Fruit fly (Drosophila melanogaster) whole organism, embryonic: ENCODE results near the gene Shc.
A peak's percentile ranks its signal among the peaks of the same experiment; 100 is the strongest.

Source experiments
- Aef1 ChIP-seq: fragments of 200-800 bp; sonication (Bioruptor generic); IDR thresholded peaks from 3 replicates; pipeline ENCODE4 v1.3.6; 2022; ENCODE audit warnings: missing biosample characterization, missing genetic modification characterization
- Atf3 ChIP-seq: fragments of 200-800 bp; sonication (Bioruptor generic); optimal IDR thresholded peaks from 3 replicates; lab custom pipeline; 2016; ENCODE audit warnings: missing biosample characterization, missing genetic modification characterization
- CG10147 ChIP-seq: fragments of 200-800 bp; sonication (Bioruptor generic); optimal IDR thresholded peaks from 2 replicates; lab custom pipeline; 2019; ENCODE audit warnings: missing biosample characterization, mild to moderate bottlenecking, missing genetic modification characterization, moderate library complexity
- CG10959 ChIP-seq: fragments of 200-800 bp; sonication (Bioruptor generic); IDR thresholded peaks from 2 replicates; pipeline ENCODE4 v1.3.6; 2022; ENCODE audit warnings: missing biosample characterization, missing genetic modification characterization
- CG10979 ChIP-seq: fragments of 200-800 bp; sonication (Bioruptor generic); optimal IDR thresholded peaks from 2 replicates; lab custom pipeline; 2018; ENCODE audit warnings: missing biosample characterization, mild to moderate bottlenecking, missing genetic modification characterization, moderate library complexity
- CG12104 ChIP-seq: fragments of 200-800 bp; sonication (Bioruptor generic); optimal IDR thresholded peaks from 3 replicates; lab custom pipeline; 2016; ENCODE audit warnings: missing biosample characterization, missing genetic modification characterization
- CG12219 ChIP-seq: fragments of 200-800 bp; sonication (Bioruptor generic); optimal IDR thresholded peaks from 3 replicates; lab custom pipeline; 2018; ENCODE audit warnings: missing biosample characterization, mild to moderate bottlenecking, missing genetic modification characterization
- CG12299 ChIP-seq: fragments of 200-800 bp; sonication (Bioruptor generic); optimal IDR thresholded peaks from 2 replicates; lab custom pipeline; 2018; ENCODE audit warnings: missing biosample characterization, mild to moderate bottlenecking, missing genetic modification characterization
- CG13775 ChIP-seq: fragments of 200-800 bp; sonication (Bioruptor generic); optimal IDR thresholded peaks from 3 replicates; lab custom pipeline; 2017; ENCODE audit warnings: missing biosample characterization, mild to moderate bottlenecking, missing genetic modification characterization
- CG14710 ChIP-seq: fragments of 200-800 bp; sonication (Bioruptor generic); optimal IDR thresholded peaks from 3 replicates; lab custom pipeline; 2019; ENCODE audit warnings: missing biosample characterization, mild to moderate bottlenecking, missing genetic modification characterization, moderate library complexity
- CG14965 ChIP-seq: fragments of 200-800 bp; sonication (Bioruptor generic); optimal IDR thresholded peaks from 2 replicates; lab custom pipeline; 2016; ENCODE audit warnings: missing biosample characterization, missing genetic modification characterization, borderline replicate concordance
- CG1529 ChIP-seq: fragments of 200-800 bp; sonication (Bioruptor generic); optimal IDR thresholded peaks from 3 replicates; lab custom pipeline; 2018; ENCODE audit warnings: missing biosample characterization, missing genetic modification characterization
- CG1603 ChIP-seq: fragments of 200-800 bp; sonication (Bioruptor generic); optimal IDR thresholded peaks from 2 replicates; lab custom pipeline; 2019; ENCODE audit warnings: missing biosample characterization, mild to moderate bottlenecking, missing genetic modification characterization, moderate library complexity
- CG1647 ChIP-seq: fragments of 200-800 bp; sonication (Bioruptor generic); optimal IDR thresholded peaks from 3 replicates; lab custom pipeline; 2016; ENCODE audit warnings: missing biosample characterization, missing genetic modification characterization
- CG16815 ChIP-seq: fragments of 200-800 bp; sonication (Bioruptor generic); optimal IDR thresholded peaks from 3 replicates; lab custom pipeline; 2017; ENCODE audit warnings: missing biosample characterization, mild to moderate bottlenecking, missing genetic modification characterization
- CG16863 ChIP-seq: fragments of 200-800 bp; sonication (Bioruptor generic); optimal IDR thresholded peaks from 3 replicates; lab custom pipeline; 2016; ENCODE audit warnings: missing biosample characterization, missing genetic modification characterization
- CG17186 ChIP-seq: fragments of 200-800 bp; sonication (Bioruptor generic); optimal IDR thresholded peaks from 3 replicates; lab custom pipeline; 2017; ENCODE audit warnings: missing biosample characterization, missing genetic modification reagents, missing genetic modification characterization
- CG1832 ChIP-seq: fragments of 200-800 bp; sonication (Bioruptor generic); optimal IDR thresholded peaks from 2 replicates; lab custom pipeline; 2017; ENCODE audit warnings: missing biosample characterization, mild to moderate bottlenecking, missing genetic modification characterization, inconsistent platforms
- CG30020 ChIP-seq: fragments of 200-800 bp; optimal IDR thresholded peaks from 2 replicates; lab custom pipeline; 2019; ENCODE audit warnings: missing biosample characterization, mild to moderate bottlenecking, missing genetic modification characterization, moderate library complexity
- CG3065 ChIP-seq: fragments of 200-800 bp; sonication (Bioruptor generic); optimal IDR thresholded peaks from 2 replicates; lab custom pipeline; 2016; ENCODE audit warnings: missing biosample characterization, missing genetic modification characterization
- CG31365 ChIP-seq: fragments of 200-800 bp; sonication (Bioruptor generic); optimal IDR thresholded peaks from 2 replicates; lab custom pipeline; 2018; ENCODE audit warnings: missing biosample characterization, mild to moderate bottlenecking, missing genetic modification characterization
- CG5180 ChIP-seq: fragments of 200-800 bp; sonication (Bioruptor generic); optimal IDR thresholded peaks from 3 replicates; lab custom pipeline; 2017; ENCODE audit warnings: missing biosample characterization, missing genetic modification characterization, mild to moderate bottlenecking, moderate library complexity, missing genetic modification reagents
- CG5953 ChIP-seq: fragments of 200-800 bp; sonication (Bioruptor generic); IDR thresholded peaks from 2 replicates; pipeline ENCODE4 v1.3.6; 2022; ENCODE audit warnings: missing biosample characterization, missing genetic modification characterization
- CG7928 ChIP-seq: fragments of 200-800 bp; sonication (Bioruptor generic); optimal IDR thresholded peaks from 2 replicates; lab custom pipeline; 2017; ENCODE audit warnings: missing biosample characterization, mild to moderate bottlenecking, missing genetic modification characterization
- CG9876 ChIP-seq: fragments of 200-800 bp; sonication (Bioruptor generic); optimal IDR thresholded peaks from 2 replicates; lab custom pipeline; 2016; ENCODE audit warnings: missing biosample characterization, missing genetic modification characterization
- CHES-1-like ChIP-seq: fragments of 200-800 bp; sonication (Bioruptor generic); optimal IDR thresholded peaks from 2 replicates; lab custom pipeline; 2016; ENCODE audit warnings: missing biosample characterization, missing genetic modification characterization
- Eip74EF ChIP-seq, 2 experiments: fragments of 200-800 bp in 1 of 2; fragments of >200 bp in 1 of 2; sonication (Bioruptor generic) in 1 of 2; optimal IDR thresholded peaks; 2 replicates each; lab custom pipeline; 2017 to 2019; ENCODE audit warnings: missing biosample characterization in 2 of 2, missing genetic modification characterization in 2 of 2, mild to moderate bottlenecking in 1 of 2, moderate library complexity in 1 of 2
- NfI ChIP-seq: fragments of 200-800 bp; sonication (Bioruptor generic); optimal IDR thresholded peaks from 3 replicates; lab custom pipeline; 2018; ENCODE audit warnings: missing biosample characterization, mild to moderate bottlenecking, missing genetic modification characterization, moderate library complexity
- PHDP ChIP-seq: fragments of 200-800 bp; sonication (Bioruptor generic); optimal IDR thresholded peaks from 3 replicates; lab custom pipeline; 2018; ENCODE audit warnings: missing biosample characterization, mild to moderate bottlenecking, missing genetic modification characterization, moderate library complexity
- Pdp1 ChIP-seq, 2 experiments: fragments of 200-800 bp; sonication (Bioruptor generic); optimal IDR thresholded peaks; 3 replicates each; lab custom pipeline; 2016; ENCODE audit warnings: missing biosample characterization in 2 of 2, missing genetic modification characterization in 2 of 2, mild to moderate bottlenecking in 1 of 2, moderate library complexity in 1 of 2
- Ravus ChIP-seq: fragments of 200-800 bp; sonication (Bioruptor generic); IDR thresholded peaks from 2 replicates; pipeline ENCODE4 v1.3.6; 2022; ENCODE audit warnings: missing biosample characterization, missing genetic modification characterization
- Rfx ChIP-seq: fragments of 200-800 bp; sonication (Bioruptor generic); IDR thresholded peaks from 2 replicates; pipeline ENCODE4 v1.3.6; 2022; ENCODE audit warnings: missing biosample characterization, missing genetic modification characterization
- Vsx1 ChIP-seq: fragments of 200-800 bp; sonication (Bioruptor generic); optimal IDR thresholded peaks from 2 replicates; lab custom pipeline; 2017; ENCODE audit warnings: missing biosample characterization, mild to moderate bottlenecking, missing genetic modification characterization, missing genetic modification reagents
- ara ChIP-seq: fragments of 200-800 bp; sonication (Bioruptor generic); IDR thresholded peaks from 2 replicates; pipeline ENCODE4 v1.3.6; 2022; ENCODE audit warnings: missing biosample characterization, missing genetic modification characterization
- br ChIP-seq: fragments of >200 bp; optimal IDR thresholded peaks from 2 replicates; lab custom pipeline; 2017
- chm ChIP-seq: fragments of 200-800 bp; sonication (Bioruptor generic); IDR thresholded peaks from 2 replicates; pipeline ENCODE4 v1.3.6; 2022; ENCODE audit warnings: missing biosample characterization, missing genetic modification characterization
- ci ChIP-seq: fragments of 200-800 bp; sonication (Bioruptor generic); IDR thresholded peaks from 3 replicates; pipeline ENCODE4 v1.3.6; 2022; ENCODE audit warnings: missing biosample characterization, missing genetic modification characterization
- crol ChIP-seq: fragments of 200-800 bp; sonication (Bioruptor generic); IDR thresholded peaks from 2 replicates; pipeline ENCODE4 v1.3.6; 2022; ENCODE audit warnings: missing biosample characterization, missing genetic modification characterization
- dysf ChIP-seq: fragments of 200-800 bp; sonication (Bioruptor generic); IDR thresholded peaks from 3 replicates; pipeline ENCODE4 v1.3.6; 2022; ENCODE audit warnings: missing biosample characterization, missing genetic modification characterization
- ftz-f1 ChIP-seq: fragments of 200-800 bp; sonication (Bioruptor generic); optimal IDR thresholded peaks from 2 replicates; lab custom pipeline; 2016; ENCODE audit warnings: missing biosample characterization, missing genetic modification characterization
- grau ChIP-seq: fragments of 200-800 bp; optimal IDR thresholded peaks from 3 replicates; lab custom pipeline; 2019; ENCODE audit warnings: missing biosample characterization, mild to moderate bottlenecking, missing genetic modification characterization, moderate library complexity
- gt ChIP-seq: fragments of 200-800 bp; sonication (Bioruptor generic); IDR thresholded peaks from 2 replicates; pipeline ENCODE4 v1.3.6; 2022; ENCODE audit warnings: missing biosample characterization, missing genetic modification characterization
- ham ChIP-seq: fragments of 200-800 bp; sonication (Bioruptor generic); IDR thresholded peaks from 2 replicates; pipeline ENCODE4 v1.3.6; 2022; ENCODE audit warnings: missing biosample characterization, missing genetic modification characterization
- klu ChIP-seq: fragments of 200-800 bp; sonication (Bioruptor generic); IDR thresholded peaks from 2 replicates; pipeline ENCODE4 v1.3.6; 2022; ENCODE audit warnings: missing biosample characterization, missing genetic modification characterization
- mirr ChIP-seq: fragments of 200-800 bp; sonication (Bioruptor generic); optimal IDR thresholded peaks from 3 replicates; lab custom pipeline; 2018; ENCODE audit warnings: missing biosample characterization, mild to moderate bottlenecking, missing genetic modification characterization
- pnt ChIP-seq: fragments of 200-800 bp; sonication (Bioruptor generic); optimal IDR thresholded peaks from 3 replicates; lab custom pipeline; 2016; ENCODE audit warnings: missing biosample characterization, missing genetic modification characterization
- sug ChIP-seq: fragments of 200-800 bp; optimal IDR thresholded peaks from 2 replicates; lab custom pipeline; 2019; ENCODE audit warnings: missing biosample characterization, mild to moderate bottlenecking, missing genetic modification characterization, moderate library complexity
- tap ChIP-seq: fragments of 200-800 bp; optimal IDR thresholded peaks from 3 replicates; lab custom pipeline; 2019; ENCODE audit warnings: missing biosample characterization, mild to moderate bottlenecking, missing genetic modification characterization, moderate library complexity
- vvl ChIP-seq: fragments of 200-800 bp; sonication (Bioruptor generic); IDR thresholded peaks from 2 replicates; pipeline ENCODE4 v1.3.6; 2022; ENCODE audit warnings: missing biosample characterization, missing genetic modification characterization
- zen ChIP-seq: fragments of 200-800 bp; sonication (Bioruptor generic); optimal IDR thresholded peaks from 3 replicates; lab custom pipeline; 2018; ENCODE audit warnings: missing biosample characterization, mild to moderate bottlenecking, missing genetic modification characterization, moderate library complexity

Shc gene

dm6 chr3L:9426656-9427294, at the start of gene Shc, which contains the start of gene Atat (continued):
- TF ChIP-seq CG9876 (peak; percentile 100), vvl (GFP tag; lab: Robert Waterston, UW) (peak; percentile 99), ftz-f1 (peak; percentile 94), sug (tag; lab: Kevin White, UChicago) (peak; percentile 98), pnt (peak; percentile 100), grau (peak; percentile 98), mirr (peak; percentile 98), Eip74EF (GFP tag; optimal IDR thresholded peaks at IDR 0.05; lab: Kevin White, UChicago) (peak in 1 of 2 experiments; percentile 89), CG12219 (GFP tag; lab: Kevin White, UChicago) (peak; percentile 94), Vsx1 (GFP tag; lab: Kevin White, UChicago) (peak; percentile 92), crol (GFP tag; lab: Robert Waterston, UW) (peak; percentile 85), CG13775 (peak; percentile 99), tap (tag; lab: Kevin White, UChicago) (peak; percentile 95), ham (peak; percentile 98), ara (GFP tag; lab: Robert Waterston, UW) (peak; percentile 99), CG12104 (GFP tag; lab: Kevin White, UChicago) (peak; percentile 98), CG5953 (peak; percentile 98), Atf3 (GFP tag; lab: Kevin White, UChicago) (peak; percentile 99), chm (peak; percentile 99), CG12299 (tag; lab: Kevin White, UChicago) (peak; percentile 95), Rfx (GFP tag; lab: Robert Waterston, UW) (peak; percentile 100), CG14710 (tag; lab: Kevin White, UChicago) (peak; percentile 97), CG1647 (GFP tag; lab: Kevin White, UChicago) (peak; percentile 99), CG3065 (GFP tag; lab: Kevin White, UChicago) (peak; percentile 98), Pdp1 (GFP tag; optimal IDR thresholded peaks at IDR 0.05; lab: Kevin White, UChicago) (peak; percentile 99 to 100), CG31365 (tag; lab: Kevin White, UChicago) (peak; percentile 87), CG1603 (peak; percentile 98), Aef1 (GFP tag; lab: Robert Waterston, UW) (peak; percentile 100), CG17186 (GFP tag; lab: Kevin White, UChicago) (peak; percentile 95), gt (GFP tag; lab: Robert Waterston, UW) (peak; percentile 99), br (lab: Kevin White, UChicago) (no peak), CG16863 (GFP tag; lab: Kevin White, UChicago) (peak; percentile 99), CG1832 (GFP tag; lab: Kevin White, UChicago) (peak; percentile 42), CG1529 (peak; percentile 94), CG5180 (peak; percentile 83), CG14965 (GFP tag; lab: Kevin White, UChicago) (peak; percentile 91), CG7928 (GFP tag; lab: Kevin White, UChicago) (peak; percentile 85), dysf (GFP tag; lab: Robert Waterston, UW) (peak; percentile 100), CG10959 (GFP tag; lab: Robert Waterston, UW) (peak; percentile 99), zen (tag; lab: Kevin White, UChicago) (peak; percentile 99), CG10147 (GFP tag; lab: Kevin White, UChicago) (peak; percentile 99), NfI (GFP tag; lab: Kevin White, UChicago) (peak; percentile 99), Ravus (GFP tag; lab: Robert Waterston, UW) (peak; percentile 99), PHDP (tag; lab: Kevin White, UChicago) (peak; percentile 98), CHES-1-like (peak; percentile 100), CG30020 (peak; percentile 90), ci (peak; percentile 99), klu (GFP tag; lab: Robert Waterston, UW) (peak; percentile 100), CG16815 (GFP tag; lab: Kevin White, UChicago) (peak; percentile 100), CG10979 (tag; lab: Kevin White, UChicago) (peak; percentile 97)
